Worm (Caenorhabditis elegans) whole organism, young adult: ENCODE data around the gene ntr-2.
A peak's percentile ranks its signal among the peaks of the same experiment; 100 is the strongest.

Experiments
- B0035.1 ChIP-seq: sonication (generic microtip); optimal IDR thresholded peaks from 2 replicates; lab custom pipeline; 2016; ENCODE audit warnings: missing genetic modification characterization, mild to moderate bottlenecking, missing compliant biosample characterization, missing genotype, missing genetic modification reagents
- B0336.3 ChIP-seq: fragments of 200-800 bp; sonication (Bioruptor generic); IDR thresholded peaks from 2 replicates; pipeline ENCODE4 v1.3.6; 2022; ENCODE audit warnings: missing genetic modification characterization, missing compliant biosample characterization
- C06A6.2 ChIP-seq: fragments of 200-800 bp; sonication (Bioruptor generic); conservative IDR thresholded peaks from 2 replicates; pipeline ENCODE4 v1.3.6; 2022; ENCODE audit warnings: missing genetic modification characterization, missing compliant biosample characterization
- F23B12.7 ChIP-seq: sonication (generic microtip); optimal IDR thresholded peaks from 2 replicates; lab custom pipeline; 2017; ENCODE audit warnings: missing genetic modification characterization, mild to moderate bottlenecking, missing compliant biosample characterization, antibody characterized with exemption, moderate library complexity; ENCODE audit not compliant: insufficient read depth
- T07F8.4 ChIP-seq: sonication (generic microtip); optimal IDR thresholded peaks from 2 replicates; lab custom pipeline; 2016; ENCODE audit warnings: mild to moderate bottlenecking, missing genetic modification characterization, moderate library complexity, missing compliant biosample characterization
- T26A5.8 ChIP-seq: sonication (generic microtip); optimal IDR thresholded peaks from 2 replicates; lab custom pipeline; 2016; ENCODE audit warnings: missing genetic modification characterization, missing compliant biosample characterization
- Y53F4B.3 ChIP-seq: fragments of 200-800 bp; sonication (Bioruptor generic); IDR thresholded peaks from 2 replicates; pipeline ENCODE4 v1.3.6; 2022; ENCODE audit warnings: missing genetic modification reagents, missing genetic modification characterization, missing compliant biosample characterization
- aptf-3 ChIP-seq: fragments of 200-800 bp; sonication (Bioruptor generic); IDR thresholded peaks from 2 replicates; pipeline ENCODE4 v1.3.6; 2022; ENCODE audit warnings: missing genetic modification characterization, missing compliant biosample characterization
- atf-7 ChIP-seq: sonication (generic microtip); optimal IDR thresholded peaks from 2 replicates; lab custom pipeline; 2017; ENCODE audit warnings: mild to moderate bottlenecking, missing genetic modification characterization, missing compliant biosample characterization
- athp-1 ChIP-seq: sonication (generic microtip); optimal IDR thresholded peaks from 2 replicates; lab custom pipeline; 2017; ENCODE audit warnings: mild to moderate bottlenecking, missing genetic modification characterization, missing compliant biosample characterization
- attf-3 ChIP-seq: fragments of 200-800 bp; sonication (Bioruptor generic); conservative IDR thresholded peaks from 2 replicates; pipeline ENCODE4 v1.3.6; 2022; ENCODE audit warnings: missing genetic modification reagents, missing genetic modification characterization, missing compliant biosample characterization
- bed-1 ChIP-seq: fragments of 200-800 bp; sonication (Bioruptor generic); IDR thresholded peaks from 2 replicates; pipeline ENCODE4 v1.3.6; 2022; ENCODE audit warnings: missing genetic modification reagents, missing genetic modification characterization, missing compliant biosample characterization
- ceh-27 ChIP-seq: fragments of 200-800 bp; sonication (Bioruptor generic); optimal IDR thresholded peaks from 2 replicates; lab custom pipeline; 2018; ENCODE audit warnings: mild to moderate bottlenecking, missing genetic modification characterization, moderate library complexity, missing compliant biosample characterization
- ceh-40 ChIP-seq: fragments of 200-800 bp; sonication (Bioruptor generic); IDR thresholded peaks from 2 replicates; pipeline ENCODE4 v1.3.6; 2022; ENCODE audit warnings: missing genetic modification characterization, missing compliant biosample characterization
- chd-7 ChIP-seq: sonication (generic microtip); optimal IDR thresholded peaks from 2 replicates; lab custom pipeline; 2016; ENCODE audit warnings: mild to moderate bottlenecking, missing genetic modification characterization, moderate library complexity, missing compliant biosample characterization
- gei-17 ChIP-seq: fragments of 200-800 bp; sonication (Bioruptor generic); optimal IDR thresholded peaks from 2 replicates; lab custom pipeline; 2018; ENCODE audit warnings: mild to moderate bottlenecking, missing genetic modification characterization, missing compliant biosample characterization
- let-526 ChIP-seq: fragments of 200-800 bp; sonication (Bioruptor generic); IDR thresholded peaks from 2 replicates; pipeline ENCODE4 v1.3.6; 2022; ENCODE audit warnings: missing genetic modification reagents, missing genetic modification characterization, missing compliant biosample characterization
- let-607 ChIP-seq, 2 experiments: fragments of 200-800 bp in 1 of 2; sonication (Bioruptor generic) in 1 of 2; sonication (generic microtip) in 1 of 2; optimal IDR thresholded peaks; 2 replicates each; lab custom pipeline; 2016 to 2018; ENCODE audit warnings: mild to moderate bottlenecking in 2 of 2, missing compliant biosample characterization in 2 of 2, missing genetic modification characterization in 2 of 2, moderate library complexity in 2 of 2, missing genotype in 1 of 2
- lin-35 ChIP-seq, 3 experiments: fragments of 150-350 bp in 2 of 3; sonication (generic microtip) in 1 of 3; optimal IDR thresholded peaks; 2 replicates each; lab custom pipeline; 2014 to 2018; ENCODE audit warnings: missing biosample characterization in 3 of 3, missing genetic modification characterization in 3 of 3, missing genetic modification reagents in 3 of 3
- lin-40 ChIP-seq: sonication (generic microtip); optimal IDR thresholded peaks from 2 replicates; lab custom pipeline; 2016; ENCODE audit warnings: missing genetic modification characterization, mild to moderate bottlenecking, missing compliant biosample characterization, missing genotype, missing genetic modification reagents
- lir-1 ChIP-seq: fragments of 200-800 bp; sonication (Bioruptor generic); conservative IDR thresholded peaks from 2 replicates; pipeline ENCODE4 v1.3.6; 2022; ENCODE audit warnings: missing genetic modification reagents, missing genetic modification characterization, missing compliant biosample characterization
- lsy-27 ChIP-seq: sonication (generic microtip); optimal IDR thresholded peaks from 2 replicates; lab custom pipeline; 2017; ENCODE audit warnings: missing genetic modification characterization, mild to moderate bottlenecking, missing compliant biosample characterization, antibody characterized with exemption, missing genotype, borderline replicate concordance; ENCODE audit not compliant: insufficient read depth
- madf-6 ChIP-seq: fragments of 200-800 bp; sonication (Bioruptor generic); IDR thresholded peaks from 2 replicates; pipeline ENCODE4 v1.3.6; 2022; ENCODE audit warnings: missing genetic modification reagents, missing genetic modification characterization, missing compliant biosample characterization
- nfya-1 ChIP-seq: sonication (generic microtip); optimal IDR thresholded peaks from 2 replicates; lab custom pipeline; 2017; ENCODE audit warnings: antibody characterized with exemption, missing compliant biosample characterization, missing genetic modification characterization, borderline replicate concordance; ENCODE audit not compliant: insufficient read depth
- nfya-2 ChIP-seq: fragments of 200-800 bp; sonication (Bioruptor generic); IDR thresholded peaks from 2 replicates; pipeline ENCODE4 v1.3.6; 2022; ENCODE audit warnings: missing genetic modification reagents, missing genetic modification characterization, missing compliant biosample characterization
- nfyb-1 ChIP-seq: fragments of 200-800 bp; sonication (Bioruptor generic); IDR thresholded peaks from 2 replicates; pipeline ENCODE4 v1.3.6; 2022; ENCODE audit warnings: missing genetic modification reagents, missing genetic modification characterization, missing compliant biosample characterization
- rpc-1 ChIP-seq, 2 experiments: fragments of 150-350 bp in 1 of 2; sonication (generic microtip) in 1 of 2; optimal IDR thresholded peaks; 2 replicates each; lab custom pipeline; 2014 to 2018; ENCODE audit warnings: missing biosample characterization in 1 of 2, missing genetic modification characterization in 1 of 2, missing genetic modification reagents in 1 of 2, missing genotype in 1 of 2
- sdz-38 ChIP-seq: sonication (generic microtip); optimal IDR thresholded peaks from 2 replicates; lab custom pipeline; 2016; ENCODE audit warnings: missing genotype, missing genetic modification characterization, missing compliant biosample characterization
- sea-2 ChIP-seq: fragments of 200-800 bp; sonication (Bioruptor generic); IDR thresholded peaks from 2 replicates; pipeline ENCODE4 v1.3.6; 2022; ENCODE audit warnings: missing genetic modification characterization, missing compliant biosample characterization
- snpc-1.1 ChIP-seq: sonication (generic microtip); optimal IDR thresholded peaks from 2 replicates; lab custom pipeline; 2017; ENCODE audit warnings: missing genetic modification characterization, mild to moderate bottlenecking, missing compliant biosample characterization, antibody characterized with exemption, moderate library complexity, missing genotype, missing genetic modification reagents; ENCODE audit not compliant: insufficient read depth
- snpc-1.3 ChIP-seq: sonication (generic microtip); optimal IDR thresholded peaks from 2 replicates; lab custom pipeline; 2017; ENCODE audit warnings: missing genetic modification characterization, mild to moderate bottlenecking, missing compliant biosample characterization, antibody characterized with exemption, moderate library complexity, missing genotype, missing genetic modification reagents; ENCODE audit not compliant: insufficient read depth
- snpc-3.4 ChIP-seq: sonication (generic microtip); optimal IDR thresholded peaks from 2 replicates; lab custom pipeline; 2017; ENCODE audit warnings: missing genetic modification characterization, mild to moderate bottlenecking, missing compliant biosample characterization, antibody characterized with exemption, moderate library complexity, missing genotype, missing genetic modification reagents
- snpc-4 ChIP-seq, 5 experiments: fragments of 150-350 bp in 1 of 5; sonication (generic microtip) in 4 of 5; optimal IDR thresholded peaks; 2 replicates each; lab custom pipeline; 2014 to 2018; ENCODE audit warnings: missing genetic modification characterization in 5 of 5, missing biosample characterization in 3 of 5, antibody characterized with exemption in 2 of 5, mild to moderate bottlenecking in 2 of 5, missing compliant biosample characterization in 2 of 5, missing genotype in 2 of 5, moderate library complexity in 2 of 5, missing genetic modification reagents in 1 of 5
- ztf-3 ChIP-seq: fragments of 200-800 bp; sonication (Bioruptor generic); optimal IDR thresholded peaks from 2 replicates; lab custom pipeline; 2018; ENCODE audit warnings: mild to moderate bottlenecking, missing genetic modification characterization, missing compliant biosample characterization
- ztf-6 ChIP-seq: fragments of 200-800 bp; sonication (Bioruptor generic); IDR thresholded peaks from 2 replicates; pipeline ENCODE4 v1.3.6; 2022; ENCODE audit warnings: missing genetic modification reagents, missing genetic modification characterization, missing compliant biosample characterization

The ntr-2 gene

ce11 chrX:14931443-14931842, 2.7 kb upstream of the ntr-2 start:
- TF ChIP-seq snpc-1.1 (tag; lab: Kevin White, UChicago) (peak; percentile 58), snpc-4 (GFP tag; optimal IDR thresholded peaks at IDR 0.05; lab: Kevin White, UChicago) (peak; percentile 12), snpc-4 (tag; optimal IDR thresholded peaks at IDR 0.05; lab: Kevin White, UChicago) (peak in 2 of 4 experiments; percentile 77 to 88), bed-1 (GFP tag; lab: Robert Waterston, UW) (no peak)

ce11 chrX:14929512-14929911, 758 bp upstream of the ntr-2 start:
- TF ChIP-seq aptf-3 (GFP tag; lab: Robert Waterston, UW), result no peak
- no peak for TF ChIP-seq ztf-6 (GFP tag; lab: Robert Waterston, UW)
- no peak for TF ChIP-seq snpc-4 (GFP tag; optimal IDR thresholded peaks at IDR 0.05; lab: Kevin White, UChicago)
- TF ChIP-seq snpc-4 (tag; optimal IDR thresholded peaks at IDR 0.05; lab: Kevin White, UChicago), result no peak
- no peak for TF ChIP-seq nfyb-1 (GFP tag; lab: Robert Waterston, UW)
- no peak for TF ChIP-seq F23B12.7 (tag; lab: Kevin White, UChicago)
- no peak for TF ChIP-seq atf-7 (tag; lab: Kevin White, UChicago)
- TF ChIP-seq ceh-27 (GFP tag; lab: Kevin White, UChicago), result no peak
- no peak for TF ChIP-seq attf-3 (GFP tag; lab: Robert Waterston, UW)
- no peak for TF ChIP-seq sdz-38

- TF ChIP-seq nfya-2 (GFP tag; lab: Robert Waterston, UW) (no peak), gei-17 (no peak), ceh-40 (GFP tag; lab: Robert Waterston, UW) (no peak), madf-6 (GFP tag; lab: Robert Waterston, UW) (no peak), nfya-1 (tag; lab: Kevin White, UChicago) (no peak), C06A6.2 (no peak), ztf-3 (GFP tag; lab: Kevin White, UChicago) (no peak), sea-2 (GFP tag; lab: Robert Waterston, UW) (no peak), snpc-1.3 (tag; lab: Kevin White, UChicago) (no peak), rpc-1 (optimal IDR thresholded peaks at IDR 0.05; lab: Kevin White, UChicago) (no peak), rpc-1 (tag; optimal IDR thresholded peaks at IDR 0.05; lab: Kevin White, UChicago) (no peak), chd-7 (tag; lab: Kevin White, UChicago) (no peak), Y53F4B.3 (GFP tag; lab: Robert Waterston, UW) (no peak), athp-1 (tag; lab: Kevin White, UChicago) (no peak), lin-40 (no peak), snpc-3.4 (tag; lab: Kevin White, UChicago) (no peak), B0035.1 (no peak), lin-35 (GFP tag; optimal IDR thresholded peaks at IDR 0.05; lab: Kevin White, UChicago) (no peak)
These were observed 6.0 kb downstream of the ntr-2 start for ce11 chrX:14922758-14923157.

ce11 chrX:14920880-14921279, 7.9 kb downstream of the ntr-2 start:
- TF ChIP-seq lsy-27 (tag; lab: Kevin White, UChicago) (no peak), lir-1 (GFP tag; lab: Robert Waterston, UW) (no peak), let-607 (tag; optimal IDR thresholded peaks at IDR 0.05; lab: Kevin White, UChicago) (no peak), B0336.3 (no peak), madf-6 (GFP tag; lab: Robert Waterston, UW) (no peak), T26A5.8 (no peak), T07F8.4 (tag; lab: Kevin White, UChicago) (no peak), let-526 (GFP tag; lab: Robert Waterston, UW) (no peak)
